Worm (Caenorhabditis elegans) whole organism, L3 larva: ENCODE measurements around the gene glt-4.
A peak's percentile ranks its signal among the peaks of the same experiment; 100 is the strongest.

ENCODE experiments used
- R02D3.7 ChIP-seq: fragments of 150-350 bp; optimal IDR thresholded peaks from 2 replicates; lab custom pipeline; 2014; ENCODE audit warnings: missing biosample characterization, missing genetic modification characterization
- ZK546.5 ChIP-seq: sonication (generic microtip); optimal IDR thresholded peaks from 2 replicates; lab custom pipeline; 2017; ENCODE audit warnings: missing biosample characterization, missing genetic modification characterization
- ama-1 ChIP-seq: fragments of 150-350 bp; optimal IDR thresholded peaks from 2 replicates; lab custom pipeline; 2018
- ceh-16 ChIP-seq: sonication (generic microtip); optimal IDR thresholded peaks from 2 replicates; lab custom pipeline; 2017; ENCODE audit warnings: missing biosample characterization, missing genetic modification characterization
- ceh-28 ChIP-seq: fragments of 150-350 bp; optimal IDR thresholded peaks from 2 replicates; lab custom pipeline; 2014; ENCODE audit warnings: missing biosample characterization, missing genetic modification reagents, missing genetic modification characterization
- daf-12 ChIP-seq: fragments of 150-350 bp; optimal IDR thresholded peaks from 2 replicates; lab custom pipeline; 2014; ENCODE audit warnings: missing biosample characterization, missing genetic modification reagents, missing genetic modification characterization
- egl-5 ChIP-seq: fragments of 150-350 bp; optimal IDR thresholded peaks from 2 replicates; lab custom pipeline; 2017; ENCODE audit warnings: missing biosample characterization, missing genetic modification reagents, missing genetic modification characterization, inconsistent platforms
- elt-2 ChIP-seq: sonication (generic microtip); optimal IDR thresholded peaks from 2 replicates; lab custom pipeline; 2016; ENCODE audit warnings: missing genetic modification reagents, mild to moderate bottlenecking, missing genetic modification characterization, missing compliant biosample characterization
- fkh-2 ChIP-seq: fragments of 150-350 bp; optimal IDR thresholded peaks from 2 replicates; lab custom pipeline; 2014; ENCODE audit warnings: missing biosample characterization, missing genetic modification reagents, missing genetic modification characterization
- fos-1 ChIP-seq: fragments of 150-350 bp; optimal IDR thresholded peaks from 2 replicates; lab custom pipeline; 2014; ENCODE audit warnings: missing biosample characterization, missing genetic modification characterization
- hmg-11 ChIP-seq: sonication (generic microtip); optimal IDR thresholded peaks from 2 replicates; lab custom pipeline; 2016; ENCODE audit warnings: missing genetic modification characterization, missing compliant biosample characterization
- jun-1 ChIP-seq: fragments of 150-350 bp; optimal IDR thresholded peaks from 2 replicates; lab custom pipeline; 2014; ENCODE audit warnings: missing biosample characterization, missing genetic modification reagents, missing genetic modification characterization
- lin-15B ChIP-seq: fragments of 150-350 bp; optimal IDR thresholded peaks from 2 replicates; lab custom pipeline; 2014; ENCODE audit warnings: missing biosample characterization, missing genetic modification characterization
- lin-39 ChIP-seq: fragments of 150-350 bp; optimal IDR thresholded peaks from 2 replicates; lab custom pipeline; 2018; ENCODE audit warnings: missing biosample characterization, missing genetic modification reagents, missing genetic modification characterization
- lsy-12 ChIP-seq: sonication (generic microtip); optimal IDR thresholded peaks from 2 replicates; lab custom pipeline; 2016; ENCODE audit warnings: mild to moderate bottlenecking, missing genetic modification characterization, missing compliant biosample characterization
- mdl-1 ChIP-seq: fragments of 150-350 bp; optimal IDR thresholded peaks from 2 replicates; lab custom pipeline; 2014; ENCODE audit warnings: missing biosample characterization, missing genetic modification characterization
- mml-1 ChIP-seq: fragments of 150-350 bp; sonication (generic microtip); optimal IDR thresholded peaks from 3 replicates; lab custom pipeline; 2014; ENCODE audit warnings: missing biosample characterization, missing genetic modification characterization
- nfya-1 ChIP-seq: sonication (generic microtip); optimal IDR thresholded peaks from 2 replicates; lab custom pipeline; 2017; ENCODE audit warnings: missing genetic modification characterization, mild to moderate bottlenecking, missing compliant biosample characterization, antibody characterized with exemption, moderate library complexity; ENCODE audit not compliant: insufficient read depth
- nhr-11 ChIP-seq: fragments of 150-350 bp; optimal IDR thresholded peaks from 2 replicates; lab custom pipeline; 2014; ENCODE audit warnings: missing biosample characterization, missing genetic modification characterization
- nhr-12 ChIP-seq: fragments of 150-350 bp; optimal IDR thresholded peaks from 2 replicates; lab custom pipeline; 2014; ENCODE audit warnings: missing biosample characterization, missing genetic modification characterization
- nhr-23 ChIP-seq: fragments of 150-350 bp; optimal IDR thresholded peaks from 2 replicates; lab custom pipeline; 2014; ENCODE audit warnings: missing biosample characterization, missing genetic modification reagents, missing genetic modification characterization
- nhr-237 ChIP-seq: fragments of 150-350 bp; optimal IDR thresholded peaks from 2 replicates; lab custom pipeline; 2014; ENCODE audit warnings: missing biosample characterization, missing genetic modification characterization
- nhr-25 ChIP-seq: sonication (generic microtip); optimal IDR thresholded peaks from 2 replicates; lab custom pipeline; 2017; ENCODE audit warnings: missing biosample characterization, missing genetic modification characterization
- nhr-43 ChIP-seq: sonication (generic microtip); optimal IDR thresholded peaks from 2 replicates; lab custom pipeline; 2016; ENCODE audit warnings: mild to moderate bottlenecking, missing genetic modification characterization, missing compliant biosample characterization; ENCODE audit not compliant: poor library complexity, severe bottlenecking
- nhr-76 ChIP-seq: fragments of 150-350 bp; sonication (generic microtip); optimal IDR thresholded peaks from 5 replicates; lab custom pipeline; 2014; ENCODE audit warnings: missing biosample characterization, missing genetic modification characterization
- nhr-77 ChIP-seq: fragments of 150-350 bp; optimal IDR thresholded peaks from 2 replicates; lab custom pipeline; 2014; ENCODE audit warnings: missing biosample characterization, missing genetic modification characterization
- pha-4 ChIP-seq: fragments of 150-350 bp; optimal IDR thresholded peaks from 2 replicates; lab custom pipeline; 2014; ENCODE audit warnings: missing biosample characterization, missing genetic modification reagents, missing genetic modification characterization
- pqm-1 ChIP-seq: fragments of 150-350 bp; optimal IDR thresholded peaks from 2 replicates; lab custom pipeline; 2017; ENCODE audit warnings: missing biosample characterization, missing genetic modification characterization, inconsistent platforms
- sea-2 ChIP-seq: fragments of 150-350 bp; sonication (generic microtip); optimal IDR thresholded peaks from 4 replicates; lab custom pipeline; 2014; ENCODE audit warnings: missing biosample characterization, missing genetic modification reagents, missing genetic modification characterization
- snpc-4 ChIP-seq: fragments of 150-350 bp; optimal IDR thresholded peaks from 2 replicates; lab custom pipeline; 2014; ENCODE audit warnings: missing biosample characterization, missing genetic modification characterization
- tbx-2 ChIP-seq: sonication (generic microtip); optimal IDR thresholded peaks from 2 replicates; lab custom pipeline; 2016; ENCODE audit warnings: mild to moderate bottlenecking, missing genetic modification characterization, missing compliant biosample characterization
- unc-62 ChIP-seq: fragments of 150-350 bp; sonication (generic microtip); optimal IDR thresholded peaks from 4 replicates; lab custom pipeline; 2014; ENCODE audit warnings: missing biosample characterization, missing genetic modification reagents, missing genetic modification characterization
- ztf-11 ChIP-seq: fragments of 150-350 bp; optimal IDR thresholded peaks from 2 replicates; lab custom pipeline; 2014; ENCODE audit warnings: missing biosample characterization, missing genetic modification characterization

The glt-4 gene

ce11 chrX:6373348-6373747, 29.9 kb upstream of the glt-4 start, which contains the start of gene C03B1.17:
C03B1.17 (plus strand) TSS chrX:6373648.
- TF ChIP-seq hmg-11 (tag; lab: Kevin White, UChicago) (no peak), nhr-77 (tag; lab: Kevin White, UChicago) (no peak)

- no peak for TF ChIP-seq ceh-16 (tag; lab: Kevin White, UChicago)
- TF ChIP-seq daf-12 (tag; lab: Kevin White, UChicago): no peak
- TF ChIP-seq mml-1 (tag; lab: Kevin White, UChicago): no peak
- TF ChIP-seq nhr-76 (tag; lab: Kevin White, UChicago): no peak
- no peak for TF ChIP-seq nhr-23
- TF ChIP-seq nhr-25 (tag; lab: Kevin White, UChicago): no peak
- no peak for TF ChIP-seq nfya-1 (tag; lab: Kevin White, UChicago)
- no peak for TF ChIP-seq ceh-28 (tag; lab: Kevin White, UChicago)
- no peak for TF ChIP-seq unc-62
- TF ChIP-seq egl-5: no peak
- no peak for TF ChIP-seq fkh-2
- TF ChIP-seq sea-2 (GFP tag; lab: Kevin White, UChicago): no peak
- TF ChIP-seq nhr-237: no peak
- no peak for TF ChIP-seq ZK546.5 (tag; lab: Kevin White, UChicago)
- no peak for TF ChIP-seq nhr-12 (tag; lab: Kevin White, UChicago)
- TF ChIP-seq pqm-1 (tag; lab: Kevin White, UChicago): no peak
- TF ChIP-seq tbx-2 (tag; lab: Kevin White, UChicago): no peak
- TF ChIP-seq mdl-1 (tag; lab: Kevin White, UChicago): no peak
- no peak for TF ChIP-seq lsy-12 (tag; lab: Kevin White, UChicago)
Measured at ce11 chrX:6374451-6374850, 28.8 kb upstream of the glt-4 start, which contains the start of gene C03B1.1. C03B1.1 (plus strand) TSS chrX:6374751.

DNA sequence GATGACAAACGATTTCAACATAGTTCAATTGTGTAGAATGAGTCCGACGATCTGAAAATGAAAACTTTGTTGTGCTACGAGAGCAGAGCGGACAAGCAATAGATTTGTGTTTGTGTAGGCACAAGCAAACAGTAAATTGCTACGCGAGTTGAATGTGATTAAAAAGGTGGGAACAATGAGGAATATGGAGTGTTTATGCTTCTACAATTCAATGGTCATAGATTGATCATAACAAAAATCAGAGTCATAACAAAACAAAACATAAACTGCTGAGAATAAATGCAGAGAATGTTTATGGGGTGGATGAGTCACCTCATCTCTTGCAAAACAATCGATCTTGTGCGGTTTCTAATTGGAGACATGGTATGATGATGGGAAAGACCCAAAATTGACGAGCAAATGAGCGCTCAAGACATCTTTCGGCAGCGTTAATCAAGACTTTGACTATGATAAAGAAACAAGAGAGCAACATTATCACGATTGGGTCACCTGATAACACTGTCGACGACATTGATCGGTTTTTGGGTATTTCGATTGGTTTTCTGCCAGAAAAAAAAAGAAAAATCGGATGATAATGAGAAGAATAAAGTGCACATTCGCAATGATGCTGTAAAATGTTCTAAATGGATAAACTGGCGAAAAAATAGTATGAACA, 25.5 kb upstream of the glt-4 start, which contains the start of gene lmp-1:
Gene lmp-1, minus strand, starts transcription at position 51 of the 655 bp plus-strand sequence.
- TF ChIP-seq ZK546.5 (tag; lab: Kevin White, UChicago) (no peak), egl-5 (no peak), elt-2 (tag; lab: Kevin White, UChicago) (peak; percentile 76), lin-39 (tag; lab: Kevin White, UChicago) (no peak), pqm-1 (tag; lab: Kevin White, UChicago) (peak; percentile 66), nhr-237 (no peak)

- TF ChIP-seq pha-4 (tag; lab: Kevin White, UChicago): peak; percentile 80
- no peak for TF ChIP-seq R02D3.7
- no peak for TF ChIP-seq elt-2 (tag; lab: Kevin White, UChicago)
- TF ChIP-seq lsy-12 (tag; lab: Kevin White, UChicago): peak; percentile 24
- TF ChIP-seq mml-1 (tag; lab: Kevin White, UChicago): no peak
- TF ChIP-seq fos-1 (tag; lab: Kevin White, UChicago): no peak
- TF ChIP-seq sea-2 (GFP tag; lab: Kevin White, UChicago): peak; percentile 51
- TF ChIP-seq ceh-28 (tag; lab: Kevin White, UChicago): no peak
- peak; percentile 86 for TF ChIP-seq lin-39 (tag; lab: Kevin White, UChicago)
- TF ChIP-seq jun-1 (tag; lab: Kevin White, UChicago): peak; percentile 28
- peak; percentile 76 for TF ChIP-seq hmg-11 (tag; lab: Kevin White, UChicago)
- TF ChIP-seq lin-15B (tag; lab: Kevin White, UChicago): peak; percentile 46
- TF ChIP-seq mdl-1 (tag; lab: Kevin White, UChicago): peak; percentile 19
- no peak for TF ChIP-seq ama-1 (lab: Kevin White, UChicago)
- no peak for TF ChIP-seq ZK546.5 (tag; lab: Kevin White, UChicago)
- peak; percentile 70 for TF ChIP-seq nfya-1 (tag; lab: Kevin White, UChicago)
- peak; percentile 22 for TF ChIP-seq tbx-2 (tag; lab: Kevin White, UChicago)
- no peak for TF ChIP-seq ztf-11
- peak; percentile 2 for TF ChIP-seq nhr-43 (tag; lab: Kevin White, UChicago)
- TF ChIP-seq nhr-11 (tag; lab: Kevin White, UChicago): no peak
- TF ChIP-seq snpc-4 (tag; lab: Kevin White, UChicago): peak; percentile 34
- peak; percentile 1 for TF ChIP-seq nhr-25 (tag; lab: Kevin White, UChicago)
Measured at ce11 chrX:6378363-6378762, 24.9 kb upstream of the glt-4 start.
